Worm (Caenorhabditis elegans) whole organism, L2 larva: ENCODE data around the gene R09D1.14.

ENCODE experiments used
- C34F6.9 ChIP-seq: fragments of 150-350 bp; optimal IDR thresholded peaks from 2 replicates; lab custom pipeline; 2014; ENCODE audit warnings: missing biosample characterization, missing genetic modification characterization
- Y55F3AM.14 ChIP-seq: fragments of 200-800 bp; sonication (Bioruptor generic); optimal IDR thresholded peaks from 2 replicates; lab custom pipeline; 2018; ENCODE audit warnings: mild to moderate bottlenecking, missing genetic modification characterization, missing compliant biosample characterization
- ama-1 ChIP-seq: fragments of 150-350 bp; optimal IDR thresholded peaks from 2 replicates; lab custom pipeline; 2018; ENCODE audit warnings: inconsistent platforms
- ceh-16 ChIP-seq: fragments of 150-350 bp; optimal IDR thresholded peaks from 2 replicates; lab custom pipeline; 2014; ENCODE audit warnings: missing biosample characterization, missing genetic modification characterization
- ceh-82 ChIP-seq: fragments of 150-350 bp; optimal IDR thresholded peaks from 2 replicates; lab custom pipeline; 2014; ENCODE audit warnings: missing biosample characterization, missing genetic modification characterization
- crh-2 ChIP-seq: sonication (generic microtip); optimal IDR thresholded peaks from 2 replicates; lab custom pipeline; 2017; ENCODE audit warnings: missing biosample characterization, missing genetic modification characterization
- dmd-4 ChIP-seq: sonication (generic microtip); optimal IDR thresholded peaks from 2 replicates; lab custom pipeline; 2017; ENCODE audit warnings: missing biosample characterization, missing genetic modification characterization
- egl-27 ChIP-seq: sonication (generic microtip); optimal IDR thresholded peaks from 3 replicates; lab custom pipeline; 2017; ENCODE audit warnings: missing biosample characterization, missing genetic modification reagents, missing genetic modification characterization
- elt-1 ChIP-seq: fragments of 150-350 bp; optimal IDR thresholded peaks from 2 replicates; lab custom pipeline; 2014; ENCODE audit warnings: missing biosample characterization, missing genetic modification characterization
- fos-1 ChIP-seq: fragments of 150-350 bp; optimal IDR thresholded peaks from 2 replicates; lab custom pipeline; 2014; ENCODE audit warnings: missing biosample characterization, missing genetic modification characterization
- gmeb-1 ChIP-seq: fragments of 150-350 bp; optimal IDR thresholded peaks from 2 replicates; lab custom pipeline; 2014; ENCODE audit warnings: missing biosample characterization, missing genetic modification characterization
- lin-11 ChIP-seq: fragments of 150-350 bp; sonication (generic microtip); optimal IDR thresholded peaks from 2 replicates; lab custom pipeline; 2014; ENCODE audit warnings: missing biosample characterization, missing genetic modification characterization, inconsistent platforms, mixed read lengths
- lin-13 ChIP-seq: fragments of 150-350 bp; optimal IDR thresholded peaks from 2 replicates; lab custom pipeline; 2014; ENCODE audit warnings: missing biosample characterization, missing genetic modification reagents, missing genetic modification characterization
- lsy-2 ChIP-seq, 2 experiments: fragments of 150-350 bp in 1 of 2; sonication (generic microtip) in 1 of 2; optimal IDR thresholded peaks; 2 replicates each; lab custom pipeline; 2014 to 2017; ENCODE audit warnings: missing biosample characterization in 2 of 2, missing genetic modification characterization in 2 of 2
- mab-5 ChIP-seq: fragments of 150-350 bp; optimal IDR thresholded peaks from 2 replicates; lab custom pipeline; 2014; ENCODE audit warnings: missing biosample characterization, missing genetic modification characterization
- mbf-1 ChIP-seq: sonication (generic microtip); optimal IDR thresholded peaks from 2 replicates; lab custom pipeline; 2017; ENCODE audit warnings: missing biosample characterization, missing genetic modification characterization
- mdl-1 ChIP-seq, 2 experiments: fragments of 150-350 bp in 1 of 2; sonication (generic microtip) in 1 of 2; optimal IDR thresholded peaks; 2 replicates each; lab custom pipeline; 2017; ENCODE audit warnings: missing biosample characterization in 2 of 2, missing genetic modification characterization in 2 of 2
- nhr-10 ChIP-seq: sonication (generic microtip); optimal IDR thresholded peaks from 2 replicates; lab custom pipeline; 2017; ENCODE audit warnings: missing biosample characterization, missing genetic modification characterization
- nhr-12 ChIP-seq: fragments of 150-350 bp; optimal IDR thresholded peaks from 2 replicates; lab custom pipeline; 2014; ENCODE audit warnings: missing biosample characterization, missing genetic modification characterization
- nhr-129 ChIP-seq: fragments of 150-350 bp; optimal IDR thresholded peaks from 2 replicates; lab custom pipeline; 2014; ENCODE audit warnings: missing biosample characterization, missing genetic modification characterization
- nhr-21 ChIP-seq: fragments of 150-350 bp; optimal IDR thresholded peaks from 2 replicates; lab custom pipeline; 2014; ENCODE audit warnings: missing biosample characterization, missing genetic modification characterization
- nhr-23 ChIP-seq: fragments of 150-350 bp; optimal IDR thresholded peaks from 2 replicates; lab custom pipeline; 2014; ENCODE audit warnings: missing biosample characterization, missing genetic modification reagents, missing genetic modification characterization
- nhr-237 ChIP-seq: fragments of 150-350 bp; optimal IDR thresholded peaks from 2 replicates; lab custom pipeline; 2014; ENCODE audit warnings: missing biosample characterization, missing genetic modification characterization
- nhr-25 ChIP-seq: fragments of 150-350 bp; sonication (generic microtip); optimal IDR thresholded peaks from 3 replicates; lab custom pipeline; 2014; ENCODE audit warnings: missing biosample characterization, missing genetic modification characterization
- nhr-6 ChIP-seq: fragments of 150-350 bp; optimal IDR thresholded peaks from 2 replicates; lab custom pipeline; 2014; ENCODE audit warnings: missing biosample characterization, missing genetic modification characterization
- nhr-77 ChIP-seq: fragments of 150-350 bp; optimal IDR thresholded peaks from 2 replicates; lab custom pipeline; 2014; ENCODE audit warnings: missing biosample characterization, missing genetic modification characterization
- peb-1 ChIP-seq: fragments of 150-350 bp; optimal IDR thresholded peaks from 2 replicates; lab custom pipeline; 2014; ENCODE audit warnings: missing biosample characterization, missing genetic modification characterization
- sem-4 ChIP-seq: fragments of 150-350 bp; optimal IDR thresholded peaks from 2 replicates; lab custom pipeline; 2014; ENCODE audit warnings: missing biosample characterization, missing genetic modification reagents, missing genetic modification characterization
- skn-1 ChIP-seq: sonication (generic microtip); optimal IDR thresholded peaks from 2 replicates; lab custom pipeline; 2017; ENCODE audit warnings: missing biosample characterization, missing genetic modification characterization
- sma-3 ChIP-seq: sonication (generic microtip); optimal IDR thresholded peaks from 2 replicates; lab custom pipeline; 2016; ENCODE audit warnings: missing genetic modification reagents, missing genetic modification characterization, missing compliant biosample characterization
- sma-9 ChIP-seq, 2 experiments: fragments of 150-350 bp in 1 of 2; sonication (generic microtip) in 1 of 2; optimal IDR thresholded peaks; 2 replicates each; lab custom pipeline; 2014 to 2016; ENCODE audit warnings: missing genetic modification characterization in 2 of 2, mild to moderate bottlenecking in 1 of 2, missing biosample characterization in 1 of 2, missing compliant biosample characterization in 1 of 2, missing genetic modification reagents in 1 of 2, moderate library complexity in 1 of 2
- unc-39 ChIP-seq: fragments of 150-350 bp; optimal IDR thresholded peaks from 2 replicates; lab custom pipeline; 2014; ENCODE audit warnings: missing biosample characterization, missing genetic modification characterization
- unc-55 ChIP-seq: fragments of 150-350 bp; sonication (generic microtip); optimal IDR thresholded peaks from 3 replicates; lab custom pipeline; 2014; ENCODE audit warnings: missing biosample characterization, missing genetic modification reagents, missing genetic modification characterization
- unc-62 ChIP-seq: fragments of 150-350 bp; optimal IDR thresholded peaks from 2 replicates; lab custom pipeline; 2014; ENCODE audit warnings: missing biosample characterization, missing genetic modification reagents, missing genetic modification characterization
- zag-1 ChIP-seq: fragments of 150-350 bp; optimal IDR thresholded peaks from 2 replicates; lab custom pipeline; 2014; ENCODE audit warnings: missing biosample characterization, missing genetic modification characterization
- ztf-11 ChIP-seq: sonication (generic microtip); optimal IDR thresholded peaks from 2 replicates; lab custom pipeline; 2017; ENCODE audit warnings: missing biosample characterization, missing genetic modification characterization

R09D1.14 gene

DNA sequence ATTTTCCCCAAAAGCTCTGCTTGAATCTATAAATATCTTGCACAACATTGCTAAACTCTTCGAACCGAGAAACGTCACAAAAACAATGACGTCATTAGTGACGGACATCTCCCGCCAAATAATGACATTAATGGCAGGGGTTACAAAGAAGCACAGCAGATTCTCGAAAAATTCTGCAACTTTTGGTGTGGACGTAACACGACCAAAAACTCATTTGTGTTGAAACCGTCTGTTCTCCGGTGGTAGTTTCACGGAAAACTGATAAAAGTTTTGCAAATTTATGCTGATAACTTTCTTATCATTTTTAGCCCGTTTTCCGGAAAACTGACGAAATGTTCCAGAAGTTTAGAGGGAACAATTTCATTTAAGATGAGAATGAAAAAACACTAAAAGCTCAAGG, 39.2 kb upstream of the R09D1.14 start:
- TF ChIP-seq nhr-10 (tag; lab: Kevin White, UChicago) (no peak), lin-11 (tag; lab: Kevin White, UChicago) (no peak), nhr-6 (tag; lab: Kevin White, UChicago) (no peak), C34F6.9 (tag; lab: Kevin White, UChicago) (no peak), fos-1 (tag; lab: Kevin White, UChicago) (peak; percentile 38), unc-39 (tag; lab: Kevin White, UChicago) (no peak), ztf-11 (tag; lab: Kevin White, UChicago) (no peak), lin-13 (GFP tag; lab: Kevin White, UChicago) (no peak), gmeb-1 (tag; lab: Kevin White, UChicago) (peak; percentile 23), sma-9 (GFP tag; optimal IDR thresholded peaks at IDR 0.05; lab: Kevin White, UChicago) (peak; percentile 13), sma-9 (tag; optimal IDR thresholded peaks at IDR 0.05; lab: Kevin White, UChicago) (no peak), nhr-129 (tag; lab: Kevin White, UChicago) (no peak), nhr-12 (no peak), Y55F3AM.14 (GFP tag; lab: Kevin White, UChicago) (no peak), egl-27 (tag; lab: Kevin White, UChicago) (no peak), nhr-77 (no peak)

DNA sequence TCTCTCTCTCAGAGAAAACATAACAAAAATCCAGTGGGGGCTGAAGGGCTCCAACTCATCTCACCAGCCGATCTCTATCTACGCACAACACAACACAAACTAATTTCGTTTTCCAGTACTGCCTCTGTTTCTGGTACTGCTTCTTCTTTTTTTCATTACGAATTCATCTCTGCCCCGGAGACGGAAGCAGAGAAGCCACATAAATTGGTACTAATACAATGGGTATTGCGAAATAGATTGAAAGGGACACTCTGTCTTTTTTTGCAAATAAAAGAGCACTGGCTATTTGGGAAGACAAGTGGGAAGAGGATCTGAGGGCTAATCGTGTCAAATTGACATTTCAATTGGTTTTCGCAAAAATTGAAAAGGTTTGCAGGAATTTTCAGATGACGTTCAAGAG, 37.9 kb upstream of the R09D1.14 start:
- TF ChIP-seq nhr-237 (tag; lab: Kevin White, UChicago), result no peak
- no peak for TF ChIP-seq ceh-16
- TF ChIP-seq zag-1 (tag; lab: Kevin White, UChicago), result peak; percentile 29
- TF ChIP-seq crh-2 (tag; lab: Kevin White, UChicago), result peak; percentile 43
- peak in 1 of 2 experiments; percentile 34 for TF ChIP-seq lsy-2 (tag; optimal IDR thresholded peaks at IDR 0.05; lab: Kevin White, UChicago)
- peak; percentile 41 for TF ChIP-seq sem-4 (tag; lab: Kevin White, UChicago)
- TF ChIP-seq lin-13 (GFP tag; lab: Kevin White, UChicago), result no peak
- no peak for TF ChIP-seq skn-1 (tag; lab: Kevin White, UChicago)
- TF ChIP-seq nhr-12, result no peak
- no peak for TF ChIP-seq nhr-21 (tag; lab: Kevin White, UChicago)
- TF ChIP-seq gmeb-1 (tag; lab: Kevin White, UChicago), result no peak
- peak; percentile 29 for TF ChIP-seq sma-9 (GFP tag; optimal IDR thresholded peaks at IDR 0.05; lab: Kevin White, UChicago)
- no peak for TF ChIP-seq sma-9 (tag; optimal IDR thresholded peaks at IDR 0.05; lab: Kevin White, UChicago)
- peak; percentile 25 for TF ChIP-seq nhr-129 (tag; lab: Kevin White, UChicago)
- TF ChIP-seq mab-5 (tag; lab: Kevin White, UChicago), result no peak
- no peak for TF ChIP-seq sma-3 (GFP tag; lab: Kevin White, UChicago)
- no peak for TF ChIP-seq ztf-11 (tag; lab: Kevin White, UChicago)
- TF ChIP-seq fos-1 (tag; lab: Kevin White, UChicago), result no peak
- TF ChIP-seq unc-55 (GFP tag; lab: Kevin White, UChicago), result peak; percentile 67
- no peak for TF ChIP-seq unc-39 (tag; lab: Kevin White, UChicago)
- no peak for TF ChIP-seq mbf-1 (tag; lab: Kevin White, UChicago)
- TF ChIP-seq C34F6.9 (tag; lab: Kevin White, UChicago), result peak; percentile 40
- TF ChIP-seq elt-1 (tag; lab: Kevin White, UChicago), result no peak
- TF ChIP-seq ceh-82, result no peak

DNA sequence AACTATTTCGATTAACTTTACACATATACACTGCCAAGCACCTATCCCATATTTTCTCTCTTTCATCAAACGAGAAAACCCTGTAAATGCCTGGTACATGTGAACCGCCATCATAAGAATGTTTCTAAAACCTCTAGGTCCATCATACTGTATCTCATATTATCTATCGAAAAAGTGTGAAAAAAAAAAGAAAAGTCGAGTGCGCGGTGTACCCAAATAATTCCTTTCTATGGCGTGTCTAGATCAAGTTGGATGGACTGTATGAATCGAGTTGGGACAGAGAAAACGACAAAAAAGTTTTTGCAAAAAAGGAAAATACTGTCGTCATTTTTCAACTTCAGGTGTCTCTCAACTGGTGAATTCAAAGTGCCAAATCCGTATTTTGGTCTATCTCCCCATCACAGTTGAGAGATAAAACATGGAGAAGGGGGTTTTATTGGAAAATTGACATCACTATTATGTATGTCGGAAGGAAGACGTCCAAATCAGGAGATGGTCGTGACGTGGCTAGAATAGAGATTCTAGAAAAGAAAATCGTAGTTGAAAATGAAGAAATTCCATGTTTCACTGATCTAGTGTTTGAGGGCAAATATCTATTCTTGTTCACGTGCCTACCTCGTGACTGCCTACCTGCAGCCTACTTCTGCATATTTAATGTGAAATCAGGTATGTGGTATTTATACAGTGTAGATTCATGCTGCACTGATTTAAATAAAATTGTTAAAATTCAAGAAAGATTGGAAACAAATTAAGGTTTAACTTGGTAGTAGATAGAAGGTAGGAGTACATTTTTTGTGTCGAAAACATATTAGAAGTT, 34.1 kb upstream of the R09D1.14 start:
- TF ChIP-seq nhr-10 (tag; lab: Kevin White, UChicago), result no peak
- no peak for TF ChIP-seq Y55F3AM.14 (GFP tag; lab: Kevin White, UChicago)
- TF ChIP-seq sma-3 (GFP tag; lab: Kevin White, UChicago), result peak; percentile 30
- no peak for TF ChIP-seq lin-13 (GFP tag; lab: Kevin White, UChicago)
- TF ChIP-seq unc-55 (GFP tag; lab: Kevin White, UChicago), result no peak
- TF ChIP-seq C34F6.9 (tag; lab: Kevin White, UChicago), result no peak
- no peak for TF ChIP-seq unc-62 (GFP tag; lab: Kevin White, UChicago)
- peak; percentile 21 for TF ChIP-seq crh-2 (tag; lab: Kevin White, UChicago)
- no peak for TF ChIP-seq nhr-23 (tag; lab: Kevin White, UChicago)
- no peak for TF ChIP-seq gmeb-1 (tag; lab: Kevin White, UChicago)
- no peak for TF ChIP-seq zag-1 (tag; lab: Kevin White, UChicago)
- peak; percentile 10 for TF ChIP-seq egl-27 (tag; lab: Kevin White, UChicago)
- no peak for TF ChIP-seq mbf-1 (tag; lab: Kevin White, UChicago)
- no peak for TF ChIP-seq peb-1 (tag; lab: Kevin White, UChicago)
- peak; percentile 10 for TF ChIP-seq nhr-129 (tag; lab: Kevin White, UChicago)
- TF ChIP-seq nhr-237 (tag; lab: Kevin White, UChicago), result no peak
- peak; percentile 49 for TF ChIP-seq nhr-25 (tag; lab: Kevin White, UChicago)
- TF ChIP-seq mdl-1 (tag; optimal IDR thresholded peaks at IDR 0.05; lab: Kevin White, UChicago), result no peak
- no peak for TF ChIP-seq ama-1 (lab: Kevin White, UChicago)
- TF ChIP-seq dmd-4 (tag; lab: Kevin White, UChicago), result no peak
- peak; percentile 61 for TF ChIP-seq sma-9 (GFP tag; optimal IDR thresholded peaks at IDR 0.05; lab: Kevin White, UChicago)
- TF ChIP-seq sma-9 (tag; optimal IDR thresholded peaks at IDR 0.05; lab: Kevin White, UChicago), result no peak
- no peak for TF ChIP-seq nhr-77
- no peak for TF ChIP-seq unc-39 (tag; lab: Kevin White, UChicago)
- TF ChIP-seq elt-1 (tag; lab: Kevin White, UChicago), result no peak
